Worm (Caenorhabditis elegans): ENCODE measurements around the gene C36H8.1.

Gene C36H8.1

ce11 chrIV:12725228-12725627 is 19.4 kb downstream of the C36H8.1 start:
- TF ChIP-seq nhr-237 (tag; optimal IDR thresholded peaks at IDR 0.05) (no peak), mls-2 (tag; optimal IDR thresholded peaks at IDR 0.05) (no peak), nhr-12 (tag; optimal IDR thresholded peaks at IDR 0.05) (no peak), elt-3 (tag; optimal IDR thresholded peaks at IDR 0.05) (no peak), mep-1 (tag; optimal IDR thresholded peaks at IDR 0.05) (no peak), sem-2 (GFP tag; optimal IDR thresholded peaks at IDR 0.05) (no peak), unc-62 (GFP tag; optimal IDR thresholded peaks at IDR 0.05) (no peak), sptf-1 (tag; optimal IDR thresholded peaks at IDR 0.05) (no peak), lsy-2 (tag; optimal IDR thresholded peaks at IDR 0.05) (no peak), mab-5 (tag; optimal IDR thresholded peaks at IDR 0.05) (no peak), ham-2 (GFP tag; optimal IDR thresholded peaks at IDR 0.05) (no peak), bed-3 (GFP tag; optimal IDR thresholded peaks at IDR 0.05) (no peak), lin-32 (GFP tag; optimal IDR thresholded peaks at IDR 0.05) (no peak)

DNA sequence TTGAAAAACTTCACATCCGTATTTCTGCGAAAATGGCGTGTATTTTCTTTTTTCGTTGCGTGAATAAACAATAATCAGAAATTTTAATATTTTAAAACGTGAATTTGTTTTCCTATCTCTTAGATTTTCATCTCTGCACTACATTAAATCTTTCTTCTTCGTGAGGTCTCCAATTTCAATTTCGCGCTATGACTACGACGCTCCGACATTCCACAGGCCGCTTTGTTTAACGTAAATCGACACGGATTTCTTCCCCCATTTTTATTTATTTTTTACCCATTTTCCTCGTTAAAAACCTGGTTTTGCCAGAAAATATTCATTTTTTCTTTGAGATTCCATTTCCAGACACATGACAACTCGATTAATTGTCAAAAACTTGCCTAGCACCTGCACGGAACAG is 20.0 kb downstream of the C36H8.1 start, which contains the start of the genes T23F6.3 and rbd-1:
Gene T23F6.3, minus strand, starts transcription at position 120 of the 400 bp plus-strand sequence.
Gene rbd-1, plus strand, starts transcription at position 346 of the 400 bp plus-strand sequence.
- TF ChIP-seq ceh-83 (GFP tag; optimal IDR thresholded peaks at IDR 0.05) = no peak
- TF ChIP-seq ham-2 (GFP tag; optimal IDR thresholded peaks at IDR 0.05) = no peak
- TF ChIP-seq elt-1 (tag; optimal IDR thresholded peaks at IDR 0.05; ENCODE audit: borderline replicate concordance, insufficient read depth) = no peak
- peak; percentile 73 for TF ChIP-seq pha-4 (tag; optimal IDR thresholded peaks at IDR 0.05)
- no peak for TF ChIP-seq nhr-12 (tag; optimal IDR thresholded peaks at IDR 0.05)
- TF ChIP-seq ceh-43 (GFP tag; optimal IDR thresholded peaks at IDR 0.05) = no peak
- no peak for TF ChIP-seq ztf-11 (tag; optimal IDR thresholded peaks at IDR 0.05)
- TF ChIP-seq sem-2 (GFP tag; optimal IDR thresholded peaks at IDR 0.05) = no peak
- TF ChIP-seq nhr-2 (tag; optimal IDR thresholded peaks at IDR 0.05) = no peak
- no peak for TF ChIP-seq tbx-8 (GFP tag; optimal IDR thresholded peaks at IDR 0.05)
- no peak for TF ChIP-seq nhr-28 (tag; optimal IDR thresholded peaks at IDR 0.05)
- no peak for TF ChIP-seq snpc-4 (tag; optimal IDR thresholded peaks at IDR 0.05)
- TF ChIP-seq ceh-39 (tag; optimal IDR thresholded peaks at IDR 0.05) = no peak
- TF ChIP-seq lin-13 (tag; optimal IDR thresholded peaks at IDR 0.05) = peak; percentile 74
- TF ChIP-seq blmp-1 (tag; optimal IDR thresholded peaks at IDR 0.05) = no peak
- no peak for TF ChIP-seq zip-8 (tag; optimal IDR thresholded peaks at IDR 0.05)
- no peak for TF ChIP-seq unc-39 (tag; optimal IDR thresholded peaks at IDR 0.05)
- TF ChIP-seq unc-120 (tag; optimal IDR thresholded peaks at IDR 0.05; ENCODE audit: poor library complexity, severe bottlenecking) = no peak
- peak; percentile 5 for TF ChIP-seq hlh-1 (tag; optimal IDR thresholded peaks at IDR 0.05)
- peak; percentile 78 for TF ChIP-seq lsy-2 (tag; optimal IDR thresholded peaks at IDR 0.05)
- peak; percentile 41 for TF ChIP-seq drap-1 (GFP tag; optimal IDR thresholded peaks at IDR 0.05)
- peak; percentile 81 for TF ChIP-seq mep-1 (tag; optimal IDR thresholded peaks at IDR 0.05)
- no peak for TF ChIP-seq elt-3 (tag; optimal IDR thresholded peaks at IDR 0.05)
- peak; percentile 71 for TF ChIP-seq sptf-1 (tag; optimal IDR thresholded peaks at IDR 0.05)
- TF ChIP-seq ces-1 (GFP tag; optimal IDR thresholded peaks at IDR 0.05) = no peak
- TF ChIP-seq M03D4.4 (tag; optimal IDR thresholded peaks at IDR 0.05) = peak; percentile 10
- TF ChIP-seq nhr-76 (tag; optimal IDR thresholded peaks at IDR 0.05) = no peak
- no peak for TF ChIP-seq cnd-1 (tag; optimal IDR thresholded peaks at IDR 0.05)
- no peak for TF ChIP-seq lin-32 (GFP tag; optimal IDR thresholded peaks at IDR 0.05)
- peak; percentile 81 for TF ChIP-seq nhr-237 (tag; optimal IDR thresholded peaks at IDR 0.05)
- TF ChIP-seq flh-1 (GFP tag; optimal IDR thresholded peaks at IDR 0.05) = no peak
- TF ChIP-seq mls-2 (tag; optimal IDR thresholded peaks at IDR 0.05) = no peak
- no peak for TF ChIP-seq bed-3 (GFP tag; optimal IDR thresholded peaks at IDR 0.05)
- TF ChIP-seq unc-62 (GFP tag; optimal IDR thresholded peaks at IDR 0.05) = no peak
- peak; percentile 40 for TF ChIP-seq mab-5 (tag; optimal IDR thresholded peaks at IDR 0.05)

- no peak for TF ChIP-seq elt-3 (tag; optimal IDR thresholded peaks at IDR 0.05)
- TF ChIP-seq elt-1 (tag; optimal IDR thresholded peaks at IDR 0.05; ENCODE audit: borderline replicate concordance, insufficient read depth) = peak; percentile 47
- no peak for TF ChIP-seq sem-2 (GFP tag; optimal IDR thresholded peaks at IDR 0.05)
These were observed 23.5 kb downstream of the C36H8.1 start, which contains the start of gene T23F6.2 for ce11 chrIV:12721106-12721505. TSS of gene T23F6.2 (plus strand) at chrIV:12721356.

DNA sequence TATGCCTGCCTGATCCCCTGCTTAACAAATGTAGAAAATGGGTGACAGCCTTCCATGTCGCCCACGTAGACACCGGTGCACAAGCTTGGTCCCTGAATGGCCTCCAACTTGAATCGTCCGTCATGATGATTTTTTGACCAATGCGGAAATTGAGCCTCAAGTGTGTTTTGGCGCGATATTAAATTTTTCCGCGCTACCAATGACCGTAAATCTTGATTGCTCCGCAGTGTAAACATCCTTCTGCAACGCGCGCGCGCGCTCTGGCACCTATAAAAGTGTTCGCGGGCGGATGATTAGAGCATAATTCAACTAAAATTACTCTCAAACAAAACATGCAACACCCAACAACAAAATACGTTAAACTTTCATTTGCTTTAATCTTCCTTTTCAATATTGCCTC is 24.9 kb downstream of the C36H8.1 start, which contains the start of gene idpp-7:
Gene idpp-7, plus strand, starts transcription at position 301 of the 400 bp plus-strand sequence.
- no peak for TF ChIP-seq nhr-2 (tag; optimal IDR thresholded peaks at IDR 0.05)
- TF ChIP-seq mep-1 (tag; optimal IDR thresholded peaks at IDR 0.05) = no peak
- TF ChIP-seq pha-4 (tag; optimal IDR thresholded peaks at IDR 0.05) = no peak
- TF ChIP-seq bed-3 (GFP tag; optimal IDR thresholded peaks at IDR 0.05) = no peak
- no peak for TF ChIP-seq ham-2 (GFP tag; optimal IDR thresholded peaks at IDR 0.05)
- no peak for TF ChIP-seq nhr-28 (tag; optimal IDR thresholded peaks at IDR 0.05)
- TF ChIP-seq lsy-2 (tag; optimal IDR thresholded peaks at IDR 0.05) = no peak
- no peak for TF ChIP-seq cnd-1 (tag; optimal IDR thresholded peaks at IDR 0.05)
- TF ChIP-seq flh-1 (GFP tag; optimal IDR thresholded peaks at IDR 0.05) = no peak
- no peak for TF ChIP-seq ceh-39 (tag; optimal IDR thresholded peaks at IDR 0.05)
- no peak for TF ChIP-seq ztf-11 (tag; optimal IDR thresholded peaks at IDR 0.05)
- TF ChIP-seq snpc-4 (tag; optimal IDR thresholded peaks at IDR 0.05) = no peak
- no peak for TF ChIP-seq sptf-1 (tag; optimal IDR thresholded peaks at IDR 0.05)
- TF ChIP-seq lin-13 (tag; optimal IDR thresholded peaks at IDR 0.05) = no peak
- TF ChIP-seq nhr-237 (tag; optimal IDR thresholded peaks at IDR 0.05) = no peak
- no peak for TF ChIP-seq mab-5 (tag; optimal IDR thresholded peaks at IDR 0.05)
- TF ChIP-seq unc-62 (GFP tag; optimal IDR thresholded peaks at IDR 0.05) = no peak
- TF ChIP-seq ces-1 (GFP tag; optimal IDR thresholded peaks at IDR 0.05) = no peak
- no peak for TF ChIP-seq sem-2 (GFP tag; optimal IDR thresholded peaks at IDR 0.05)
